Fruit fly (Drosophila melanogaster) whole organism, embryonic: ENCODE measurements around the gene fbl.
A peak's percentile ranks its signal among the peaks of the same experiment; 100 is the strongest.

ENCODE experiments used
- Aef1 ChIP-seq: fragments of 200-800 bp; sonication (Bioruptor generic); IDR thresholded peaks from 3 replicates; pipeline ENCODE4 v1.3.6; 2022; ENCODE audit warnings: missing biosample characterization, missing genetic modification characterization
- Blimp-1 ChIP-seq: fragments of 200-800 bp; sonication (Bioruptor generic); optimal IDR thresholded peaks from 3 replicates; lab custom pipeline; 2018; ENCODE audit warnings: missing biosample characterization, missing genetic modification characterization, mild to moderate bottlenecking, moderate library complexity, missing genetic modification reagents
- CG10462 ChIP-seq: fragments of 200-800 bp; sonication (Bioruptor generic); optimal IDR thresholded peaks from 2 replicates; lab custom pipeline; 2016; ENCODE audit warnings: missing biosample characterization, missing genetic modification characterization
- CG11504 ChIP-seq: fragments of 200-800 bp; sonication (Bioruptor generic); optimal IDR thresholded peaks from 3 replicates; lab custom pipeline; 2019; ENCODE audit warnings: missing biosample characterization, mild to moderate bottlenecking, missing genetic modification characterization, moderate library complexity
- CG12942 ChIP-seq: fragments of 200-800 bp; sonication (Bioruptor generic); optimal IDR thresholded peaks from 3 replicates; lab custom pipeline; 2016; ENCODE audit warnings: missing biosample characterization, missing genetic modification characterization
- CG15479 ChIP-seq: fragments of 200-800 bp; sonication (Bioruptor generic); optimal IDR thresholded peaks from 3 replicates; lab custom pipeline; 2019; ENCODE audit warnings: missing biosample characterization, mild to moderate bottlenecking, missing genetic modification characterization, moderate library complexity
- CG1647 ChIP-seq: fragments of 200-800 bp; sonication (Bioruptor generic); optimal IDR thresholded peaks from 3 replicates; lab custom pipeline; 2016; ENCODE audit warnings: missing biosample characterization, missing genetic modification characterization
- CG16863 ChIP-seq: fragments of 200-800 bp; sonication (Bioruptor generic); optimal IDR thresholded peaks from 3 replicates; lab custom pipeline; 2016; ENCODE audit warnings: missing biosample characterization, missing genetic modification characterization
- CG18262 ChIP-seq: fragments of 200-800 bp; optimal IDR thresholded peaks from 3 replicates; lab custom pipeline; 2019; ENCODE audit warnings: missing biosample characterization, mild to moderate bottlenecking, missing genetic modification characterization, moderate library complexity
- CG2199 ChIP-seq: fragments of 200-800 bp; sonication (Bioruptor generic); IDR thresholded peaks from 3 replicates; pipeline ENCODE4 v1.3.6; 2022; ENCODE audit warnings: missing biosample characterization, missing genetic modification characterization
- CG3407 ChIP-seq: fragments of 200-800 bp; sonication (Bioruptor generic); optimal IDR thresholded peaks from 2 replicates; lab custom pipeline; 2018; ENCODE audit warnings: missing biosample characterization, mild to moderate bottlenecking, missing genetic modification characterization
- CG34422 ChIP-seq: fragments of 200-800 bp; sonication (Bioruptor generic); IDR thresholded peaks from 3 replicates; pipeline ENCODE4 v1.3.6; 2022; ENCODE audit warnings: missing biosample characterization, missing genetic modification characterization
- CG3995 ChIP-seq: fragments of 200-800 bp; sonication (Bioruptor generic); optimal IDR thresholded peaks from 3 replicates; lab custom pipeline; 2016; ENCODE audit warnings: missing biosample characterization, missing genetic modification characterization
- CG6654 ChIP-seq: fragments of 200-800 bp; sonication (Bioruptor generic); optimal IDR thresholded peaks from 2 replicates; lab custom pipeline; 2017; ENCODE audit warnings: missing biosample characterization, mild to moderate bottlenecking, missing genetic modification characterization
- CG7556 ChIP-seq: fragments of 200-800 bp; sonication (Bioruptor generic); optimal IDR thresholded peaks from 2 replicates; lab custom pipeline; 2017; ENCODE audit warnings: missing biosample characterization, mild to moderate bottlenecking, missing genetic modification characterization
- CG7745 ChIP-seq: fragments of 200-800 bp; sonication (Bioruptor generic); optimal IDR thresholded peaks from 2 replicates; lab custom pipeline; 2018; ENCODE audit warnings: missing biosample characterization, mild to moderate bottlenecking, missing genetic modification characterization, moderate library complexity
- CG8281 ChIP-seq: fragments of 200-800 bp; sonication (Bioruptor generic); optimal IDR thresholded peaks from 2 replicates; lab custom pipeline; 2018; ENCODE audit warnings: missing biosample characterization, mild to moderate bottlenecking, missing genetic modification characterization, moderate library complexity
- Chrac-16 ChIP-seq: fragments of 200-800 bp; sonication (Bioruptor generic); optimal IDR thresholded peaks from 3 replicates; lab custom pipeline; 2016; ENCODE audit warnings: missing biosample characterization, missing genetic modification characterization
- CkIIα-i1 ChIP-seq: fragments of 200-800 bp; sonication (Bioruptor generic); IDR thresholded peaks from 2 replicates; pipeline ENCODE4 v1.3.6; 2022; ENCODE audit warnings: missing biosample characterization, missing genetic modification characterization
- H15 ChIP-seq: fragments of 200-800 bp; sonication (Bioruptor generic); IDR thresholded peaks from 3 replicates; pipeline ENCODE4 v1.3.6; 2022; ENCODE audit warnings: missing biosample characterization, missing genetic modification characterization
- Lhr ChIP-seq: fragments of 200-800 bp; sonication (Bioruptor generic); optimal IDR thresholded peaks from 3 replicates; lab custom pipeline; 2017; ENCODE audit warnings: mild to moderate bottlenecking, missing biosample characterization, missing genetic modification reagents, missing genetic modification characterization
- MBD-R2 ChIP-seq: fragments of 200-800 bp; sonication (Bioruptor generic); IDR thresholded peaks from 2 replicates; pipeline ENCODE4 v1.3.6; 2022; ENCODE audit warnings: missing biosample characterization, missing genetic modification characterization
- Mad ChIP-seq: fragments of 200-800 bp; sonication (Bioruptor generic); optimal IDR thresholded peaks from 2 replicates; lab custom pipeline; 2016; ENCODE audit warnings: missing biosample characterization, missing genetic modification characterization
- Taf1 ChIP-seq: fragments of 200-800 bp; sonication (Bioruptor generic); IDR thresholded peaks from 2 replicates; pipeline ENCODE4 v1.3.6; 2022; ENCODE audit warnings: missing biosample characterization, missing genetic modification characterization
- crp ChIP-seq, 2 experiments: fragments of 200-800 bp; sonication (Bioruptor generic); optimal IDR thresholded peaks; 2 replicates in 1 of 2; 3 replicates in 1 of 2; lab custom pipeline; 2017; ENCODE audit warnings: missing biosample characterization in 2 of 2, missing genetic modification characterization in 2 of 2, mild to moderate bottlenecking in 1 of 2, moderate library complexity in 1 of 2
- dpn ChIP-seq, 2 experiments: fragments of 200-800 bp; sonication (Bioruptor generic); optimal IDR thresholded peaks; 3 replicates each; lab custom pipeline; 2016; ENCODE audit warnings: missing biosample characterization in 2 of 2, missing genetic modification characterization in 2 of 2
- ems ChIP-seq: fragments of 200-800 bp; sonication (Bioruptor generic); optimal IDR thresholded peaks from 3 replicates; lab custom pipeline; 2016; ENCODE audit warnings: missing biosample characterization, missing genetic modification characterization
- hb ChIP-seq: fragments of 200-800 bp; sonication (Bioruptor generic); IDR thresholded peaks from 3 replicates; pipeline ENCODE4 v1.3.6; 2022; ENCODE audit warnings: missing biosample characterization, missing genetic modification characterization; ENCODE audit not compliant: partially characterized antibody
- ken ChIP-seq: fragments of 200-800 bp; sonication (Bioruptor generic); IDR thresholded peaks from 3 replicates; pipeline ENCODE4 v1.3.6; 2022; ENCODE audit warnings: missing biosample characterization, missing genetic modification characterization
- lab ChIP-seq: fragments of 200-800 bp; sonication (Bioruptor generic); optimal IDR thresholded peaks from 3 replicates; lab custom pipeline; 2017; ENCODE audit warnings: missing biosample characterization, missing genetic modification characterization, mild to moderate bottlenecking, moderate library complexity, missing genetic modification reagents
- onecut ChIP-seq: fragments of 200-800 bp; sonication (Bioruptor generic); IDR thresholded peaks from 2 replicates; pipeline ENCODE4 v1.3.6; 2022; ENCODE audit warnings: missing biosample characterization, missing genetic modification characterization
- pita ChIP-seq: fragments of 200-800 bp; sonication (Bioruptor generic); optimal IDR thresholded peaks from 2 replicates; lab custom pipeline; 2017; ENCODE audit warnings: missing biosample characterization, mild to moderate bottlenecking, missing genetic modification characterization
- scrt ChIP-seq: fragments of 200-800 bp; sonication (Bioruptor generic); optimal IDR thresholded peaks from 2 replicates; lab custom pipeline; 2018; ENCODE audit warnings: missing biosample characterization, mild to moderate bottlenecking, missing genetic modification characterization, moderate library complexity
- seq ChIP-seq: fragments of 200-800 bp; sonication (Bioruptor generic); IDR thresholded peaks from 2 replicates; pipeline ENCODE4 v1.3.6; 2022; ENCODE audit warnings: missing biosample characterization, missing genetic modification characterization
- sim ChIP-seq: fragments of 200-800 bp; sonication (Bioruptor generic); IDR thresholded peaks from 2 replicates; pipeline ENCODE4 v1.3.6; 2022; ENCODE audit warnings: missing biosample characterization, missing genetic modification characterization
- ttk ChIP-seq: fragments of 200-800 bp; sonication (Bioruptor generic); IDR thresholded peaks from 2 replicates; pipeline ENCODE4 v2.1.2; 2022; ENCODE audit warnings: missing biosample characterization, missing genetic modification characterization
- vvl ChIP-seq: fragments of 200-800 bp; sonication (Bioruptor generic); IDR thresholded peaks from 2 replicates; pipeline ENCODE4 v1.3.6; 2022; ENCODE audit warnings: missing biosample characterization, missing genetic modification characterization
- zen ChIP-seq: fragments of 200-800 bp; sonication (Bioruptor generic); optimal IDR thresholded peaks from 3 replicates; lab custom pipeline; 2018; ENCODE audit warnings: missing biosample characterization, mild to moderate bottlenecking, missing genetic modification characterization, moderate library complexity

fbl gene

DNA sequence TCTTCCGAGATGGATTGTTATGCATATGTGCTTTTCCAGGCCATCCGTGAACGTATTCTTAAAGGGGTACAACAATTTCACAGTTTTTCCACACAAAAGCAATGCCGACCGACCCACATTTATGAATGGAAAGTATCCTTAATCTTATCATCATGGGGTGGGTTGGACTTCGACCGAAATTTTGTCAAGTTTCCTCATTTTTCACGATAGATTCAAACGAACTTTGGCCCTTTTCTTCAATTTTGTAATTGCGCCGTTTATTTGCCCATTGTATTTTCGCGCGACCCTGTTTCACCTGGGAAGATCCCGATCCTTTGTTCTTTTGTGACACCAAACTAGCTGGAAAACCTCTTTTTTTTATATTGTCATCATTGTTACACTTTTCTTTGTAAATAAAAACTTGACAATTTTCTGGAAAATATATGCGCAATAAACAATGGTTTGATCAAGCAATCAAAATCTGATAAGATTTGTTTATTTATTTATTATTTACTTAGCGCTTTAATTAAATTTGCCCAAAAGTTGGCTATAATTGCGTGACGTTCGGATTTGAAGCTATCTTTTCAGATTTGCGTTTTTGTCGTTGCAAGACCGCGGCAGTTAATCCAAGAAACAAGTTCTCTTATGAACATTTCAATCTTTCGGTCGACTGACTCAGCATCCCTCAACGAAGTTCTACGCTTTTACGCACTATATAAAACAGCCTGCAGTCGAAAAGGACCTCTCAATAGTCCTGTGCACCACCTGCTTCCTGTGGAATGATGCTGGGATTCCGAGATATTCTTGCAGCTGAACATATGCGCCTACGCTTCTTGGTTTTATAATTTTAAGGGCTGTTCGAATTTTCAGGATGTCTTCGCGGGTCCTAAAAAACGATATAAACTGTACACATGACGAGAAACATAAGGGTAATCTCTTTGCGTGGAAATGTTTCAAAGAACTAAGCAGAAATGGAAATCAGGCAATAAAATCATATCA is 22.0 kb downstream of the fbl start (continued):
- TF ChIP-seq CG12942 = no peak
- TF ChIP-seq zen (tag; lab: Kevin White, UChicago) = no peak
- no peak for TF ChIP-seq CG16863 (GFP tag; lab: Kevin White, UChicago)
- no peak for TF ChIP-seq Aef1
- TF ChIP-seq CG10462 = no peak
- peak; percentile 68 for TF ChIP-seq CG8281 (tag; lab: Kevin White, UChicago)
- no peak for TF ChIP-seq CG3407
- no peak for TF ChIP-seq Lhr (GFP tag; lab: Kevin White, UChicago)
- no peak for TF ChIP-seq H15 (GFP tag; lab: Robert Waterston, UW)
- TF ChIP-seq Blimp-1 (GFP tag; lab: Kevin White, UChicago) = peak; percentile 31
- no peak for TF ChIP-seq pita (GFP tag; lab: Kevin White, UChicago)
- no peak for TF ChIP-seq ttk (GFP tag; lab: Robert Waterston, UW)
- no peak for TF ChIP-seq CG6654
- TF ChIP-seq CkIIα-i1 = no peak
- no peak for TF ChIP-seq CG3995
- no peak for TF ChIP-seq Chrac-16 (GFP tag; lab: Kevin White, UChicago)
- no peak for TF ChIP-seq CG7556
- no peak for TF ChIP-seq CG34422 (GFP tag; lab: Robert Waterston, UW)
- TF ChIP-seq dpn (GFP tag; optimal IDR thresholded peaks at IDR 0.05; lab: Kevin White, UChicago) = no peak
- peak; percentile 47; the same call in 1 of the 2 replicates for TF ChIP-seq vvl (GFP tag; lab: Robert Waterston, UW)
- TF ChIP-seq CG7745 (tag; lab: Kevin White, UChicago) = peak; percentile 88
- peak; percentile 50 for TF ChIP-seq lab (GFP tag; lab: Kevin White, UChicago)
- TF ChIP-seq ems = no peak
- TF ChIP-seq CG15479 = no peak
- no peak for TF ChIP-seq CG1647 (GFP tag; lab: Kevin White, UChicago)

DNA sequence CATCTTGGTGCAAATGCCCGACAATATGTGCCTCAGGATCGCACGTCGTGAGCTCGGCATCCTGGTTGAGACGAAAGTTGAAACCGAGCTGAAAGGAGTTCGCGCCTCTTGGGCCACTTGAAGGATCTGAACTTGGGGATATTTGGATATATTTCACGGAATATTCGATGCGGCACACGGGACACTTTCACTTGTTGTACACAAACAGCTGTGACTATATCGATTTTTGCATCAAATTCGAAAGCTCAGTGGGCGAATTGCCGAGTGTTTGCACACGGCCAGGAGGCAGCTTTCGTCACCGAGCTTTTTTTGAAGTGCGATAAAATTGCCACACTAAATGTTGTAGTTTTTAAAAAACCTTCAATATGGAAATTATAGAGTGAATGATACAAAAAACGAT is 26.1 kb downstream of the fbl start, which contains the start of gene CG13248:
TSS of gene CG13248 (minus strand) at position 222 of the 400 bp plus-strand sequence.
- TF ChIP-seq CG2199 (GFP tag; lab: Robert Waterston, UW) (0 out of 3 replicates have a peak, but pooled peaks have one; percentile 4), CG18262 (tag; lab: Kevin White, UChicago) (no peak), crp (GFP tag; optimal IDR thresholded peaks at IDR 0.05; lab: Kevin White, UChicago) (peak in 1 of 2 experiments; percentile 15), Mad (GFP tag; lab: Kevin White, UChicago) (no peak), scrt (GFP tag; lab: Kevin White, UChicago) (peak; percentile 63), Taf1 (GFP tag; lab: Robert Waterston, UW) (no peak), CG11504 (tag; lab: Kevin White, UChicago) (no peak), seq (GFP tag; lab: Robert Waterston, UW) (no peak), sim (GFP tag; lab: Robert Waterston, UW) (no peak), MBD-R2 (peak; percentile 22; the same call in 1 of the 2 replicates), ken (GFP tag; lab: Robert Waterston, UW) (no peak), hb (no peak), onecut (peak; percentile 95)
